Worm (Caenorhabditis elegans) whole organism, young adult: ENCODE data around the gene rfc-3.
A peak's percentile ranks its signal among the peaks of the same experiment; 100 is the strongest.

ENCODE experiments used
- D2030.7 ChIP-seq: fragments of 200-800 bp; sonication (Bioruptor generic); IDR thresholded peaks from 2 replicates; pipeline ENCODE4 v1.3.6; 2022; ENCODE audit warnings: missing genetic modification reagents, missing genetic modification characterization, missing compliant biosample characterization
- F37B4.10 ChIP-seq: fragments of 200-800 bp; sonication (Bioruptor generic); IDR thresholded peaks from 2 replicates; pipeline ENCODE4 v1.3.6; 2022; ENCODE audit warnings: missing genetic modification characterization, missing compliant biosample characterization
- F57C9.4 ChIP-seq: sonication (generic microtip); optimal IDR thresholded peaks from 2 replicates; lab custom pipeline; 2017; ENCODE audit warnings: mild to moderate bottlenecking, missing genetic modification characterization, missing compliant biosample characterization
- T26A5.8 ChIP-seq: sonication (generic microtip); optimal IDR thresholded peaks from 2 replicates; lab custom pipeline; 2016; ENCODE audit warnings: missing genetic modification characterization, missing compliant biosample characterization
- Y67H2A.10 ChIP-seq: fragments of 200-800 bp; sonication (Bioruptor generic); conservative IDR thresholded peaks from 2 replicates; pipeline ENCODE4 v1.3.6; 2022; ENCODE audit warnings: missing genetic modification reagents, missing genetic modification characterization, missing compliant biosample characterization
- ama-1 ChIP-seq, 3 experiments: fragments of 150-350 bp in 1 of 3; sonication (generic microtip) in 2 of 3; optimal IDR thresholded peaks; 2 replicates each; lab custom pipeline; 2014 to 2018; ENCODE audit warnings: missing biosample characterization in 2 of 3, missing genetic modification characterization in 2 of 3, missing genetic modification reagents in 2 of 3
- attf-3 ChIP-seq: fragments of 200-800 bp; sonication (Bioruptor generic); conservative IDR thresholded peaks from 2 replicates; pipeline ENCODE4 v1.3.6; 2022; ENCODE audit warnings: missing genetic modification reagents, missing genetic modification characterization, missing compliant biosample characterization
- attf-5 ChIP-seq: fragments of 200-800 bp; sonication (Bioruptor generic); optimal IDR thresholded peaks from 2 replicates; lab custom pipeline; 2018; ENCODE audit warnings: mild to moderate bottlenecking, missing genetic modification characterization, missing compliant biosample characterization
- bed-1 ChIP-seq: fragments of 200-800 bp; sonication (Bioruptor generic); IDR thresholded peaks from 2 replicates; pipeline ENCODE4 v1.3.6; 2022; ENCODE audit warnings: missing genetic modification reagents, missing genetic modification characterization, missing compliant biosample characterization
- ceh-100 ChIP-seq: fragments of 200-800 bp; sonication (Bioruptor generic); IDR thresholded peaks from 2 replicates; pipeline ENCODE4 v1.3.6; 2022; ENCODE audit warnings: missing genetic modification reagents, missing genetic modification characterization, missing compliant biosample characterization
- ceh-79 ChIP-seq: sonication (generic microtip); optimal IDR thresholded peaks from 2 replicates; lab custom pipeline; 2017; ENCODE audit warnings: mild to moderate bottlenecking, missing genetic modification characterization, missing compliant biosample characterization
- ceh-91 ChIP-seq: fragments of 200-800 bp; sonication (Bioruptor generic); IDR thresholded peaks from 2 replicates; pipeline ENCODE4 v1.3.6; 2022; ENCODE audit warnings: missing genetic modification reagents, missing genetic modification characterization, missing compliant biosample characterization
- dpl-1 ChIP-seq: fragments of 150-350 bp; optimal IDR thresholded peaks from 2 replicates; lab custom pipeline; 2014; ENCODE audit warnings: missing biosample characterization, missing genetic modification reagents, missing genetic modification characterization
- egl-18 ChIP-seq: fragments of 200-800 bp; sonication (Bioruptor generic); IDR thresholded peaks from 2 replicates; pipeline ENCODE4 v1.3.6; 2022; ENCODE audit warnings: missing genetic modification reagents, missing genetic modification characterization, missing compliant biosample characterization
- egrh-3 ChIP-seq: fragments of 200-800 bp; sonication (Bioruptor generic); IDR thresholded peaks from 2 replicates; pipeline ENCODE4 v1.3.6; 2022; ENCODE audit warnings: missing genetic modification reagents, missing genetic modification characterization, missing compliant biosample characterization
- ekl-4 ChIP-seq: fragments of 200-800 bp; sonication (Bioruptor generic); IDR thresholded peaks from 2 replicates; pipeline ENCODE4 v1.3.6; 2022; ENCODE audit warnings: missing genetic modification reagents, missing genetic modification characterization, missing compliant biosample characterization
- ets-4 ChIP-seq: fragments of 200-800 bp; sonication (Bioruptor generic); optimal IDR thresholded peaks from 2 replicates; lab custom pipeline; 2018; ENCODE audit warnings: mild to moderate bottlenecking, missing genetic modification characterization, missing compliant biosample characterization
- gei-17 ChIP-seq: fragments of 200-800 bp; sonication (Bioruptor generic); optimal IDR thresholded peaks from 2 replicates; lab custom pipeline; 2018; ENCODE audit warnings: mild to moderate bottlenecking, missing genetic modification characterization, missing compliant biosample characterization
- hrde-1 ChIP-seq: sonication (generic microtip); optimal IDR thresholded peaks from 2 replicates; lab custom pipeline; 2016; ENCODE audit warnings: missing genetic modification characterization, mild to moderate bottlenecking, missing compliant biosample characterization, moderate library complexity, missing genotype, missing genetic modification reagents, borderline replicate concordance
- lag-1 ChIP-seq: fragments of 200-800 bp; sonication (Bioruptor generic); IDR thresholded peaks from 2 replicates; pipeline ENCODE4 v1.3.6; 2022; ENCODE audit warnings: missing genetic modification reagents, missing genetic modification characterization, missing compliant biosample characterization
- lin-26 ChIP-seq: fragments of 200-800 bp; sonication (Bioruptor generic); IDR thresholded peaks from 2 replicates; pipeline ENCODE4 v1.3.6; 2022; ENCODE audit warnings: missing genetic modification reagents, missing genetic modification characterization, missing compliant biosample characterization
- lin-35 ChIP-seq, 3 experiments: fragments of 150-350 bp in 2 of 3; sonication (generic microtip) in 1 of 3; optimal IDR thresholded peaks; 2 replicates each; lab custom pipeline; 2014 to 2018; ENCODE audit warnings: missing biosample characterization in 3 of 3, missing genetic modification characterization in 3 of 3, missing genetic modification reagents in 3 of 3
- lin-40 ChIP-seq: sonication (generic microtip); optimal IDR thresholded peaks from 2 replicates; lab custom pipeline; 2016; ENCODE audit warnings: missing genetic modification characterization, mild to moderate bottlenecking, missing compliant biosample characterization, missing genotype, missing genetic modification reagents
- nfya-1 ChIP-seq: sonication (generic microtip); optimal IDR thresholded peaks from 2 replicates; lab custom pipeline; 2017; ENCODE audit warnings: antibody characterized with exemption, missing compliant biosample characterization, missing genetic modification characterization, borderline replicate concordance; ENCODE audit not compliant: insufficient read depth
- nfyb-1 ChIP-seq: fragments of 200-800 bp; sonication (Bioruptor generic); IDR thresholded peaks from 2 replicates; pipeline ENCODE4 v1.3.6; 2022; ENCODE audit warnings: missing genetic modification reagents, missing genetic modification characterization, missing compliant biosample characterization
- nhr-179 ChIP-seq: sonication (generic microtip); optimal IDR thresholded peaks from 2 replicates; lab custom pipeline; 2016; ENCODE audit warnings: mild to moderate bottlenecking, missing genetic modification characterization, missing compliant biosample characterization
- rcor-1 ChIP-seq: fragments of 200-800 bp; sonication (Bioruptor generic); IDR thresholded peaks from 2 replicates; pipeline ENCODE4 v1.3.6; 2022; ENCODE audit warnings: missing genetic modification reagents, missing genetic modification characterization, missing compliant biosample characterization
- sdz-38 ChIP-seq: sonication (generic microtip); optimal IDR thresholded peaks from 2 replicates; lab custom pipeline; 2016; ENCODE audit warnings: missing genotype, missing genetic modification characterization, missing compliant biosample characterization
- snpc-1.1 ChIP-seq: sonication (generic microtip); optimal IDR thresholded peaks from 2 replicates; lab custom pipeline; 2017; ENCODE audit warnings: missing genetic modification characterization, mild to moderate bottlenecking, missing compliant biosample characterization, antibody characterized with exemption, moderate library complexity, missing genotype, missing genetic modification reagents; ENCODE audit not compliant: insufficient read depth
- somi-1 ChIP-seq: fragments of 200-800 bp; sonication (Bioruptor generic); optimal IDR thresholded peaks from 2 replicates; lab custom pipeline; 2018; ENCODE audit warnings: mild to moderate bottlenecking, missing genetic modification characterization, missing compliant biosample characterization
- sptf-2 ChIP-seq: fragments of 200-800 bp; sonication (Bioruptor generic); optimal IDR thresholded peaks from 2 replicates; lab custom pipeline; 2018; ENCODE audit warnings: mild to moderate bottlenecking, missing genetic modification characterization, missing compliant biosample characterization
- tbp1 ChIP-seq: fragments of 200-800 bp; sonication (Bioruptor generic); optimal IDR thresholded peaks from 2 replicates; lab custom pipeline; 2018; ENCODE audit warnings: mild to moderate bottlenecking, missing genetic modification characterization, missing compliant biosample characterization
- tlf-1 ChIP-seq: fragments of 200-800 bp; sonication (Bioruptor generic); optimal IDR thresholded peaks from 2 replicates; lab custom pipeline; 2018; ENCODE audit warnings: mild to moderate bottlenecking, missing genetic modification characterization, missing compliant biosample characterization
- xnd-1 ChIP-seq: sonication (generic microtip); optimal IDR thresholded peaks from 2 replicates; lab custom pipeline; 2016; ENCODE audit warnings: missing genotype, missing genetic modification reagents, missing genetic modification characterization, missing compliant biosample characterization
- ztf-28 ChIP-seq: fragments of 200-800 bp; sonication (Bioruptor generic); IDR thresholded peaks from 2 replicates; pipeline ENCODE4 v1.3.6; 2022; ENCODE audit warnings: missing genetic modification reagents, missing genetic modification characterization, missing compliant biosample characterization

rfc-3 gene

DNA sequence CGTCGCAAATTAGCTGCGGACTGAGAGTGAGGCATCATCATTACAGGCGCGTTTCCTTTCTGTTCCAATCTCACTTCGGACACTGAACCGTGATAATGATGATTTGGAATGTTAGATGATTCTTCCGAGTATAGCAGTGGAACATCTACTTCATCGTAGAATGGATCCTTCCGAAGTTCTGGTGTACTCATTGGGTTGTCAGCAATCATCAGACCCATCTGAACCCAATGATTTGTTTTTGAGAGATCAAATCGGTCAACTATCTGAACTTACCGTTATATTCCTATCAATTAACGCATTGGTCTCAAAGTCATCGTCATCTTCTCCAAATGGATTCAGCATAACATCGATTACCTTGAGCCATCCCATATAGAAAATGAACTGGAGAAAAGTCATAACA lies 12.9 kb downstream of the rfc-3 start:
- no peak for TF ChIP-seq ztf-28 (GFP tag; lab: Robert Waterston, UW)
- no peak for TF ChIP-seq sdz-38 (tag; lab: Kevin White, UChicago)
- TF ChIP-seq ama-1 (optimal IDR thresholded peaks at IDR 0.05; lab: Kevin White, UChicago), result no peak
- no peak for TF ChIP-seq ama-1 (GFP tag; optimal IDR thresholded peaks at IDR 0.05; lab: Kevin White, UChicago)
- TF ChIP-seq egl-18 (GFP tag; lab: Robert Waterston, UW), result no peak
- TF ChIP-seq lag-1 (GFP tag; lab: Robert Waterston, UW), result no peak
- no peak for TF ChIP-seq egrh-3
- TF ChIP-seq gei-17 (GFP tag; lab: Kevin White, UChicago), result no peak
- no peak for TF ChIP-seq nhr-179 (tag; lab: Kevin White, UChicago)

DNA sequence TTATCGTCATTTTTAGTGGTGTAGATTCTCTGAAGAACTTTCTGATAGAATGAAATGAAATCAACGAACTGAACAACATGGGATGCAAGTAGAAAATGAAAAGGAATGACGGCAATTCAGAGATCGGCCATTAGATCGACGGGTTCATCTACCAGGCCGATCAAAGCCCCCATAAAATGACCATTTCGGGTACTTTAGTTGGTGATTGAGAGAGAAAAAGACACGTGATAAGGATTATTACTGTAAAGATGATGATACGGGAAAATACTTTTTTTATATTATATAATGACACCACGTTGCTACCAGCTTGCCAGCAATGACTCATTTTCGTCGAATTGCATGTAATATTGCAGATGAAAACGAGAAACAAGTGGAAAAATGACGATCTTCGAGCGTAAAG lies 14.2 kb downstream of the rfc-3 start, which contains the start of gene best-1:
Gene best-1 (minus strand): TSS at position 29 of the 400 bp plus-strand sequence.
- TF ChIP-seq attf-3 (GFP tag; lab: Robert Waterston, UW) (no peak), tbp1 (no peak), gei-17 (GFP tag; lab: Kevin White, UChicago) (no peak), F57C9.4 (tag; lab: Kevin White, UChicago) (no peak), ceh-100 (GFP tag; lab: Robert Waterston, UW) (no peak), ets-4 (no peak), lin-40 (peak; percentile 24)
- TF ChIP-seq, all 124 proteins: peak for 1

DNA sequence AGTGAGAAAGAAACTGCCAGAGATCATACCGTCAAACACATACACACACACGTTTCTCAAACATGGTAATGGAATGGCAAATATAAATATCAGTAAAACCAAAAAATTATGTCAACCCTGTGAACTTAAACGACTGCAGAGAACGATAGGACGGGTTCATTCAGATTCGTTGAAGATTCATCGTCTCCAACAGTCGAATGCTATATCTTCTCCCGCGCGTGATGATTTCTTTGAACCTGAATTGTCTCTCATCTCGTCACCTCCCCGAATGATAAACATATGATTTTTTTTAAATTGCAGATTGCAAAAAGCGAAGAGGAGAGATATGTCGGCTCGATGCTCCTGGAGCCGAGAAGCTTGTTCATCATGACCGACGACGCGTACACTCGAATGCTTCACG lies 15.3 kb downstream of the rfc-3 start:
- TF ChIP-seq somi-1 (GFP tag; lab: Kevin White, UChicago) (no peak), F37B4.10 (no peak), egrh-3 (no peak), dpl-1 (GFP tag; lab: Kevin White, UChicago) (no peak), rcor-1 (GFP tag; lab: Robert Waterston, UW) (no peak), xnd-1 (tag; lab: Kevin White, UChicago) (no peak), sptf-2 (GFP tag; lab: Kevin White, UChicago) (no peak), Y67H2A.10 (GFP tag; lab: Robert Waterston, UW) (no peak), D2030.7 (no peak), nfya-1 (tag; lab: Kevin White, UChicago) (no peak), tlf-1 (GFP tag; lab: Kevin White, UChicago) (no peak), bed-1 (GFP tag; lab: Robert Waterston, UW) (no peak)

DNA sequence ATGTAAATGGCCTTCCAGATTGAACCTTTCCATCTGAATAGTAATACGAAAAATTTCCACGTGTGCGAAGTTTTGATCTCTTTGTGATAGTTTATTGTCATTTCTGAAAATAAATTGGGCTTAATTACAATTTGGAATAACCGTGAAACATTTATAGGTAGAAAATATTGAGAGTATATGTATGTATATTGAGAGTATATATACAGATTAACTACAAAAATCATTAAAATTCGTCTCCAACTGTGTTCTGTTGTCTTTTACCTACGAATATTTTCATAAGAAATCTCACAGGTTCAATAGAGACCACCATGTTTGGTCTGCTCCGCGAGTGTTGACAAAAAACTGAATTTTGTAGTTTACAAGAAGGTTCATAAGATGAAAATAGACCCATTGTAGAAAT lies 17.4 kb downstream of the rfc-3 start, which contains the start of gene best-2:
Gene best-2 (minus strand): TSS at position 101 of the 400 bp plus-strand sequence.
- no peak for TF ChIP-seq ceh-79 (tag; lab: Kevin White, UChicago)
- no peak for TF ChIP-seq nfyb-1 (GFP tag; lab: Robert Waterston, UW)
- TF ChIP-seq lin-26 (GFP tag; lab: Robert Waterston, UW), result no peak
- no peak for TF ChIP-seq T26A5.8
- TF ChIP-seq rcor-1 (GFP tag; lab: Robert Waterston, UW), result no peak
- TF ChIP-seq lin-40, result no peak
- TF ChIP-seq ceh-91 (GFP tag; lab: Robert Waterston, UW), result no peak
- no peak for TF ChIP-seq lin-35 (GFP tag; optimal IDR thresholded peaks at IDR 0.05; lab: Kevin White, UChicago)
- TF ChIP-seq attf-5, result no peak
- no peak for TF ChIP-seq ekl-4
- TF ChIP-seq nfya-1 (tag; lab: Kevin White, UChicago), result no peak
- no peak for TF ChIP-seq snpc-1.1
- TF ChIP-seq hrde-1 (tag; lab: Kevin White, UChicago), result no peak
- TF ChIP-seq, all 124 proteins: peak for 0
